Worm (Caenorhabditis elegans) whole organism, early embryonic: ENCODE data around the gene T15B7.1.

Experiments
- F13C5.2 ChIP-seq: sonication (generic microtip); optimal IDR thresholded peaks from 2 replicates; lab custom pipeline; 2017; ENCODE audit warnings: mild to moderate bottlenecking, missing genetic modification characterization, inconsistent platforms, missing compliant biosample characterization
- aly-1 ChIP-seq: sonication (generic microtip); optimal IDR thresholded peaks from 2 replicates; lab custom pipeline; 2016; ENCODE audit warnings: missing genetic modification characterization, missing compliant biosample characterization
- ceh-13 ChIP-seq: fragments of 200-800 bp; sonication (Bioruptor generic); optimal IDR thresholded peaks from 2 replicates; lab custom pipeline; 2018; ENCODE audit warnings: mild to moderate bottlenecking, missing genetic modification characterization, missing compliant biosample characterization
- ets-7 ChIP-seq: sonication (generic microtip); optimal IDR thresholded peaks from 2 replicates; lab custom pipeline; 2016; ENCODE audit warnings: missing genotype, missing genetic modification characterization, missing compliant biosample characterization
- flt-1 ChIP-seq: fragments of 200-800 bp; sonication (Bioruptor generic); IDR thresholded peaks from 2 replicates; pipeline ENCODE4 v1.3.6; 2022; ENCODE audit warnings: missing genetic modification characterization, missing compliant biosample characterization
- hmbx-1 ChIP-seq: sonication (generic microtip); optimal IDR thresholded peaks from 2 replicates; lab custom pipeline; 2016; ENCODE audit warnings: mild to moderate bottlenecking, missing genetic modification characterization, missing compliant biosample characterization
- tbx-37 ChIP-seq: fragments of 200-800 bp; sonication (Bioruptor generic); conservative IDR thresholded peaks from 2 replicates; pipeline ENCODE4 v1.3.6; 2022; ENCODE audit warnings: missing genetic modification reagents, missing genetic modification characterization, missing compliant biosample characterization
- tra-4 ChIP-seq: sonication (generic microtip); optimal IDR thresholded peaks from 2 replicates; lab custom pipeline; 2017; ENCODE audit warnings: missing genetic modification characterization, missing compliant biosample characterization

DNA sequence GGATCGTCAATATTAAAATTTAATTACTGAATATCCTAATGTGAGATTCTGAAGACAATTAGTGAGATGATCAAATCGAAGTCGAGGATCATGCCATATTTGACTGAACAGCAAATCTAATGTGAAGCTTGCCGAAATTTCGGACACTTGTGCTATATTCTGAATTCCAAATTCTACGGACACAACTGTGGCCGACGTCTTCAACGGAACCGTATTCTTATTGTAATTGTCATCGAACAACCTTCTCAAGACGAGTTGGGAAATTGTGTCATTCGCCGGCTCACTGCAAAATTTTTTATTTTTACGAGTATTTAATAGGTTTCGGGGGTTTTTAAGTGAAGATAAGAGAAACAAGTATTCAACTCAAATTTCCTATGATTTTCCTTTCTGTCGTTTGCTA, at the start of gene T15B7.1:
- TF ChIP-seq ets-7 (tag; lab: Kevin White, UChicago): no peak
- TF ChIP-seq tra-4 (tag; lab: Kevin White, UChicago): no peak
- no peak for TF ChIP-seq F13C5.2
- no peak for TF ChIP-seq aly-1
- TF ChIP-seq tbx-37 (GFP tag; lab: Robert Waterston, UW): no peak
- TF ChIP-seq ceh-13 (GFP tag; lab: Kevin White, UChicago): no peak
- TF ChIP-seq flt-1: no peak
- no peak for TF ChIP-seq hmbx-1 (tag; lab: Kevin White, UChicago)
